Fruit fly (Drosophila melanogaster): ENCODE data around the gene Ilp8.
A peak's percentile ranks its signal among the peaks of the same experiment; 100 is the strongest.

Gene Ilp8

DNA sequence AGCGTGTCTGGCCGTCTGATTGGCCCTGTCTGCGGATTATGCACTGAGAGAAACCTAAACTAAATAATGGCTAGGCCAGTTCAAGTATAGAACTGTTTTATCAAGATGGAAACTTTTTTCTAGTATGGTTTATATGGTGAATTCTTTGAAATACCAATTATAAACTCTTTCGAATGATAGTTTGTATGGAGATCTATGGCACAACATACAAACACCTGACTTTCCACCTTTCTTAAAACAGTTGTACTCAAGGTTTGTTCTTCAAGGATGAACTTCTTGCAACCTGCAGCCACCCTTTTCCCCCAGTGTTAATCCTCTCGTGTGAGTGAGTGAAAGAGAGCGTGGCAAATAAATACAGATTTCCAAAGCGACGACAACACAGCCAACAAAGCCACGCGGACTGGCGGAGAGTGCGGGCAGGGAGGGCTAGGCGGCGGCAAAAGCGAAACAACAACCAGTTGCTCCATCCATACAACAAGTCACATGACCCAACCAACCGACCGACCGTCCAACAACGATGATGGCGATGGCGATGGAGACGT lies 27.6 kb downstream of the Ilp8 start:
- TF ChIP-seq vri (GFP tag; optimal IDR thresholded peaks at IDR 0.05) (no peak), CG7368 (GFP tag; optimal IDR thresholded peaks at IDR 0.05) (peak; percentile 90), CG8319 (GFP tag; optimal IDR thresholded peaks at IDR 0.05) (peak; percentile 80), OdsH (GFP tag; optimal IDR thresholded peaks at IDR 0.05) (peak; percentile 92), CG4318 (GFP tag; optimal IDR thresholded peaks at IDR 0.05) (peak; percentile 83), fd85E (GFP tag; optimal IDR thresholded peaks at IDR 0.05) (peak; percentile 71), Met (GFP tag; optimal IDR thresholded peaks at IDR 0.05) (peak; percentile 80), Blimp-1 (GFP tag; optimal IDR thresholded peaks at IDR 0.05) (peak; percentile 47), Ets96B (tag; optimal IDR thresholded peaks at IDR 0.05) (peak; percentile 95), Ets21C (GFP tag; optimal IDR thresholded peaks at IDR 0.05) (peak; percentile 80), salr (GFP tag; optimal IDR thresholded peaks at IDR 0.05) (peak; percentile 88 to 90), CG8119 (GFP tag; IDR thresholded peaks at IDR 0.05) (peak; percentile 92), Hr39 (GFP tag; optimal IDR thresholded peaks at IDR 0.05) (peak; percentile 86), CG6276 (GFP tag; optimal IDR thresholded peaks at IDR 0.05) (peak; percentile 81), lz (GFP tag; optimal IDR thresholded peaks at IDR 0.05) (peak; percentile 89), Hr4 (GFP tag; optimal IDR thresholded peaks at IDR 0.05) (peak; percentile 95), CG6163 (GFP tag; IDR thresholded peaks at IDR 0.05) (peak; percentile 84), CG10669 (GFP tag; optimal IDR thresholded peaks at IDR 0.05) (peak; percentile 97), CG6792 (GFP tag; optimal IDR thresholded peaks at IDR 0.05) (peak; percentile 91), CG32006 (GFP tag; optimal IDR thresholded peaks at IDR 0.05) (peak; percentile 95), Eip93F (GFP tag; optimal IDR thresholded peaks at IDR 0.05) (no peak), CG31627 (GFP tag; optimal IDR thresholded peaks at IDR 0.05) (peak; percentile 84), topi (GFP tag; optimal IDR thresholded peaks at IDR 0.05) (peak; percentile 88), CG15336 (GFP tag; IDR thresholded peaks at IDR 0.05) (peak; percentile 93), CG6854 (GFP tag; optimal IDR thresholded peaks at IDR 0.05) (no peak), dsx (GFP tag; optimal IDR thresholded peaks at IDR 0.05; ENCODE audit: poor library complexity, severe bottlenecking) (peak; percentile 92), CG16779 (tag; optimal IDR thresholded peaks at IDR 0.05) (peak; percentile 83), eg (GFP tag; IDR thresholded peaks at IDR 0.05) (peak; percentile 82), CG8632 (GFP tag; optimal IDR thresholded peaks at IDR 0.05) (peak; percentile 92), Eip78C (GFP tag) (peak; percentile 98), CG11762 (GFP tag; optimal IDR thresholded peaks at IDR 0.05; ENCODE audit: insufficient read depth) (peak; percentile 87), ss (GFP tag; optimal IDR thresholded peaks at IDR 0.05) (peak; percentile 92), Lpt (GFP tag; optimal IDR thresholded peaks at IDR 0.05) (peak; percentile 82), Sox14 (GFP tag; optimal IDR thresholded peaks at IDR 0.05) (peak; percentile 92), achi (GFP tag; optimal IDR thresholded peaks at IDR 0.05) (peak; percentile 89), spab (GFP tag; optimal IDR thresholded peaks at IDR 0.05) (peak; percentile 91), Hr38 (GFP tag; optimal IDR thresholded peaks at IDR 0.05) (peak; percentile 38), CG3032 (tag; optimal IDR thresholded peaks at IDR 0.05) (peak; percentile 93), CG6808 (GFP tag; optimal IDR thresholded peaks at IDR 0.05) (peak; percentile 94), CG1621 (tag; optimal IDR thresholded peaks at IDR 0.05) (peak; percentile 93), CG34406 (GFP tag; optimal IDR thresholded peaks at IDR 0.05) (peak; percentile 88), cyc (GFP tag; optimal IDR thresholded peaks at IDR 0.05) (peak; percentile 87), CG10631 (GFP tag; optimal IDR thresholded peaks at IDR 0.05) (peak; percentile 91), acj6 (GFP tag; optimal IDR thresholded peaks at IDR 0.05) (peak; percentile 93), pdm3 (GFP tag; optimal IDR thresholded peaks at IDR 0.05) (peak; percentile 93), dac (GFP tag; optimal IDR thresholded peaks at IDR 0.05) (peak; percentile 79), esn (GFP tag; optimal IDR thresholded peaks at IDR 0.05) (peak; percentile 89), fd59A (GFP tag; optimal IDR thresholded peaks at IDR 0.05) (peak; percentile 92), CG11294 (GFP tag; IDR thresholded peaks at IDR 0.05) (peak; percentile 73; the same call in 1 of the 2 replicates), CG11902 (GFP tag; optimal IDR thresholded peaks at IDR 0.05) (peak; percentile 85), svp (GFP tag) (peak; percentile 92)

All from whole organism, prepupa.